Comparison of ENCODE assay signal across 5 fruit fly cellular contexts in the genomic region with DNA sequence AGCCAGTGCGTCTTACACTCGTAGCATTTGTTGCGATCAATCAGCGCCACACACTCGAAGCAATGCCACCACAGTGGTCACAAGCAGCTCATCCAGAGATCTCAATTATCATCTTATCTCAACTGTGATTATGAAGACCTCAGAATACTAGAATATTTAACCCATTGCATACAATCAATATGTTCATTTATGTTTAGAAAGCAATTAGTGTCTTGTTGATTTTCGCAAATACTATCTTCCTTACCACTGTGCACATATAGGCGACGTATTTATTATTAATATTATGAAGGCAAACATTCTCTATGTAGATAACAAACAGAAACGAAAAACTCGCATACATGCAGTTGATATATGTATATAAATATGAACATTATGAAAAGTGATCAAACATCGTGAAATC.
TF ChIP-seq lines count a peak whose summit lies in the region.

No protein-coding gene starts in this region.

- no peak for TF ChIP-seq CTCF in whole organism, embryonic (GFP tag; optimal IDR thresholded peaks at IDR 0.05; lab: Kevin White, UChicago)

TF ChIP-seq in whole organism, adult, 20 proteins besides CTCF, POLR2A, EP300 and RAD21 (continues in another document):
- TF ChIP-seq Mnt (GFP tag; optimal IDR thresholded peaks at IDR 0.05; lab: Kevin White, UChicago) = peak; percentile 15
- no peak for TF ChIP-seq kay (GFP tag; lab: Kevin White, UChicago; ENCODE audit: borderline replicate concordance)
- peak; percentile 55 for TF ChIP-seq CG7045 (GFP tag; optimal IDR thresholded peaks at IDR 0.05; lab: Kevin White, UChicago)
- peak; percentile 63 for TF ChIP-seq CG11617 (GFP tag; optimal IDR thresholded peaks at IDR 0.05; lab: Kevin White, UChicago)
- TF ChIP-seq toe (GFP tag; optimal IDR thresholded peaks at IDR 0.05; lab: Kevin White, UChicago) = peak; percentile 7
- TF ChIP-seq cic (GFP tag; optimal IDR thresholded peaks at IDR 0.05; lab: Kevin White, UChicago) = peak; percentile 29
- no peak for TF ChIP-seq Crg-1 (GFP tag; optimal IDR thresholded peaks at IDR 0.05; lab: Kevin White, UChicago)
- no peak for TF ChIP-seq bab1 (GFP tag; optimal IDR thresholded peaks at IDR 0.05; lab: Kevin White, UChicago)
- peak; percentile 79 for TF ChIP-seq CG12768 (GFP tag; optimal IDR thresholded peaks at IDR 0.05; lab: Kevin White, UChicago)
- no peak for TF ChIP-seq CG5204 (GFP tag; optimal IDR thresholded peaks at IDR 0.05; lab: Kevin White, UChicago)
- peak; percentile 26 for TF ChIP-seq Hr96 (GFP tag; optimal IDR thresholded peaks at IDR 0.05; lab: Kevin White, UChicago)
- no peak for TF ChIP-seq cnc (optimal IDR thresholded peaks at IDR 0.05; lab: Kevin White, UChicago)
- TF ChIP-seq tj (GFP tag; optimal IDR thresholded peaks at IDR 0.05; lab: Kevin White, UChicago) = peak; percentile 33
- TF ChIP-seq pad (GFP tag; optimal IDR thresholded peaks at IDR 0.05; lab: Kevin White, UChicago) = peak; percentile 30
- TF ChIP-seq CG7101 (tag; optimal IDR thresholded peaks at IDR 0.05; lab: Kevin White, UChicago) = peak; percentile 80
- TF ChIP-seq CG1620 (GFP tag; optimal IDR thresholded peaks at IDR 0.05; lab: Kevin White, UChicago) = no peak
- peak; percentile 76 for TF ChIP-seq CG14711 (tag; optimal IDR thresholded peaks at IDR 0.05; lab: Kevin White, UChicago)

TF ChIP-seq in whole organism, embryonic, 481 proteins besides CTCF, POLR2A, EP300 and RAD21 (continues in another document):
- no peak for TF ChIP-seq vnd (GFP tag; IDR thresholded peaks at IDR 0.05; lab: Robert Waterston, UW; ENCODE audit: partially characterized antibody)
- peak; percentile 56 for TF ChIP-seq CG15269 (tag; optimal IDR thresholded peaks at IDR 0.05; lab: Kevin White, UChicago)
- peak; percentile 90 for TF ChIP-seq CG17359 (tag; optimal IDR thresholded peaks at IDR 0.05; lab: Kevin White, UChicago)
- peak; percentile 20 for TF ChIP-seq gro (GFP tag; optimal IDR thresholded peaks at IDR 0.05; lab: Kevin White, UChicago)
- no peak for TF ChIP-seq Ets65A (GFP tag; lab: Kevin White, UChicago)
- no peak for TF ChIP-seq hth (optimal IDR thresholded peaks at IDR 0.05; lab: Kevin White, UChicago)
- peak; percentile 10 for TF ChIP-seq CG15073 (GFP tag; optimal IDR thresholded peaks at IDR 0.05; lab: Kevin White, UChicago)
- no peak for TF ChIP-seq ato (GFP tag; IDR thresholded peaks at IDR 0.05; lab: Robert Waterston, UW; ENCODE audit: partially characterized antibody)
- TF ChIP-seq CG10267 (tag; optimal IDR thresholded peaks at IDR 0.05; lab: Kevin White, UChicago) = peak; percentile 65
- TF ChIP-seq sd (tag; optimal IDR thresholded peaks at IDR 0.05; lab: Kevin White, UChicago) = peak; percentile 20
- peak; percentile 50 for TF ChIP-seq CG10366 (GFP tag; IDR thresholded peaks at IDR 0.05; lab: Robert Waterston, UW)
- peak; percentile 32 for TF ChIP-seq Jarid2 (GFP tag; optimal IDR thresholded peaks at IDR 0.05; lab: Kevin White, UChicago)
- no peak for TF ChIP-seq CG3163 (GFP tag; optimal IDR thresholded peaks at IDR 0.05; lab: Kevin White, UChicago)
- no peak for TF ChIP-seq CG9797 (GFP tag; optimal IDR thresholded peaks at IDR 0.05; lab: Kevin White, UChicago)
- TF ChIP-seq TFAM (GFP tag; optimal IDR thresholded peaks at IDR 0.05; lab: Kevin White, UChicago) = peak; percentile 17
- TF ChIP-seq ap (GFP tag; IDR thresholded peaks at IDR 0.05; lab: Robert Waterston, UW) = 0 out of 2 replicates have a peak, but pooled peaks have one; percentile 21
- TF ChIP-seq dpn (GFP tag; optimal IDR thresholded peaks at IDR 0.05; lab: Kevin White, UChicago) = peak in 1 of 2 experiments; percentile 64

TF ChIP-seq in whole organism, prepupa, 60 proteins besides CTCF, POLR2A, EP300 and RAD21 (continues in another document):
- peak; percentile 71 for TF ChIP-seq CG3032 (tag; optimal IDR thresholded peaks at IDR 0.05; lab: Kevin White, UChicago)
- peak; percentile 97 for TF ChIP-seq Eip78C (GFP tag; lab: Kevin White, UChicago)
- peak; percentile 81 for TF ChIP-seq CG7368 (GFP tag; optimal IDR thresholded peaks at IDR 0.05; lab: Kevin White, UChicago)
- TF ChIP-seq CG1621 (tag; optimal IDR thresholded peaks at IDR 0.05; lab: Kevin White, UChicago) = peak; percentile 82
- TF ChIP-seq CG8632 (GFP tag; optimal IDR thresholded peaks at IDR 0.05; lab: Kevin White, UChicago) = peak; percentile 79
- TF ChIP-seq Eip93F (GFP tag; optimal IDR thresholded peaks at IDR 0.05; lab: Kevin White, UChicago) = no peak
- TF ChIP-seq CG6854 (GFP tag; optimal IDR thresholded peaks at IDR 0.05; lab: Kevin White, UChicago) = no peak
- peak; percentile 86 for TF ChIP-seq acj6 (GFP tag; optimal IDR thresholded peaks at IDR 0.05; lab: Kevin White, UChicago)
- TF ChIP-seq Sox14 (GFP tag; optimal IDR thresholded peaks at IDR 0.05; lab: Kevin White, UChicago) = peak; percentile 87
- peak; percentile 34 to 68 for TF ChIP-seq ss (GFP tag; optimal IDR thresholded peaks at IDR 0.05; lab: Kevin White, UChicago)
- no peak for TF ChIP-seq dac (GFP tag; optimal IDR thresholded peaks at IDR 0.05; lab: Kevin White, UChicago)
- TF ChIP-seq CG6163 (GFP tag; IDR thresholded peaks at IDR 0.05; lab: Robert Waterston, UW) = peak; percentile 87
- TF ChIP-seq fd85E (GFP tag; optimal IDR thresholded peaks at IDR 0.05; lab: Kevin White, UChicago) = peak; percentile 20
- peak; percentile 36 for TF ChIP-seq CG16779 (tag; optimal IDR thresholded peaks at IDR 0.05; lab: Kevin White, UChicago)
- TF ChIP-seq CG11294 (GFP tag; IDR thresholded peaks at IDR 0.05; lab: Robert Waterston, UW) = peak; percentile 84
- TF ChIP-seq CG6792 (GFP tag; optimal IDR thresholded peaks at IDR 0.05; lab: Kevin White, UChicago) = peak; percentile 79
- peak; percentile 90 for TF ChIP-seq pdm3 (GFP tag; optimal IDR thresholded peaks at IDR 0.05; lab: Kevin White, UChicago)
- peak; percentile 77 for TF ChIP-seq Sox102F (GFP tag; optimal IDR thresholded peaks at IDR 0.05; lab: Kevin White, UChicago)
- TF ChIP-seq CG15336 (GFP tag; IDR thresholded peaks at IDR 0.05; lab: Robert Waterston, UW) = peak; percentile 88

TF ChIP-seq in whole organism, pupa, 21 proteins besides CTCF, POLR2A, EP300 and RAD21 (continues in another document):
- peak; percentile 69 for TF ChIP-seq gl (tag; optimal IDR thresholded peaks at IDR 0.05; lab: Kevin White, UChicago)
- peak; percentile 49; the same call in 1 of the 2 replicates for TF ChIP-seq CG10348 (GFP tag; IDR thresholded peaks at IDR 0.05; lab: Robert Waterston, UW)
- peak; percentile 89 for TF ChIP-seq fd96Ca (GFP tag; IDR thresholded peaks at IDR 0.05; lab: Robert Waterston, UW)
- TF ChIP-seq CG15710 (tag; optimal IDR thresholded peaks at IDR 0.05; lab: Kevin White, UChicago) = peak; percentile 75
- peak; percentile 78 for TF ChIP-seq CG14655 (GFP tag; optimal IDR thresholded peaks at IDR 0.05; lab: Kevin White, UChicago)
- peak; percentile 95 for TF ChIP-seq CG4496 (GFP tag; IDR thresholded peaks at IDR 0.05; lab: Robert Waterston, UW)
- peak; percentile 83 for TF ChIP-seq CG8159 (tag; optimal IDR thresholded peaks at IDR 0.05; lab: Kevin White, UChicago)
- TF ChIP-seq CG17806 (tag; optimal IDR thresholded peaks at IDR 0.05; lab: Kevin White, UChicago) = peak; percentile 83
- TF ChIP-seq Ets98B (GFP tag; IDR thresholded peaks at IDR 0.05; lab: Robert Waterston, UW) = peak; percentile 94
- TF ChIP-seq Pif1A (GFP tag; optimal IDR thresholded peaks at IDR 0.05; lab: Kevin White, UChicago) = peak; percentile 76
- peak; percentile 79 for TF ChIP-seq Pif1B (GFP tag; optimal IDR thresholded peaks at IDR 0.05; lab: Kevin White, UChicago)
- peak; percentile 75 for TF ChIP-seq CG9948 (tag; optimal IDR thresholded peaks at IDR 0.05; lab: Kevin White, UChicago)
- peak; percentile 87 for TF ChIP-seq CG12605 (GFP tag; IDR thresholded peaks at IDR 0.05; lab: Robert Waterston, UW)
- peak; percentile 90 for TF ChIP-seq CG32121 (GFP tag; IDR thresholded peaks at IDR 0.05; lab: Robert Waterston, UW)
- peak; percentile 20 for TF ChIP-seq Snoo (tag; optimal IDR thresholded peaks at IDR 0.05; lab: Kevin White, UChicago)
- TF ChIP-seq CG13204 (GFP tag; optimal IDR thresholded peaks at IDR 0.05; lab: Kevin White, UChicago) = no peak
- peak; percentile 48 for TF ChIP-seq EcR (GFP tag; optimal IDR thresholded peaks at IDR 0.05; lab: Kevin White, UChicago)
- TF ChIP-seq CG8301 (tag; optimal IDR thresholded peaks at IDR 0.05; lab: Kevin White, UChicago) = peak; percentile 78
- peak; percentile 76 for TF ChIP-seq rn (GFP tag; IDR thresholded peaks at IDR 0.05; lab: Robert Waterston, UW)
- no peak for TF ChIP-seq D1 (tag; optimal IDR thresholded peaks at IDR 0.05; lab: Kevin White, UChicago)

TF ChIP-seq in whole organism, wandering third instar larva, 38 proteins besides CTCF, POLR2A, EP300 and RAD21 (continues in another document):
- TF ChIP-seq br (GFP tag; optimal IDR thresholded peaks at IDR 0.05; lab: Kevin White, UChicago) (peak; percentile 79), jim (GFP tag; optimal IDR thresholded peaks at IDR 0.05; lab: Kevin White, UChicago) (no peak), HLH106 (tag; optimal IDR thresholded peaks at IDR 0.05; lab: Kevin White, UChicago) (peak; percentile 61), dmrt93B (GFP tag; optimal IDR thresholded peaks at IDR 0.05; lab: Kevin White, UChicago) (peak; percentile 15), psq (GFP tag; optimal IDR thresholded peaks at IDR 0.05; lab: Kevin White, UChicago) (peak; percentile 72), fru (GFP tag; optimal IDR thresholded peaks at IDR 0.05; lab: Kevin White, UChicago) (peak; percentile 80), Jra (GFP tag; optimal IDR thresholded peaks at IDR 0.05; lab: Kevin White, UChicago) (peak; percentile 68), Abd-B (GFP tag; optimal IDR thresholded peaks at IDR 0.05; lab: Kevin White, UChicago) (no peak), Dif (GFP tag; optimal IDR thresholded peaks at IDR 0.05; lab: Kevin White, UChicago; ENCODE audit: partially characterized antibody) (no peak), brk (GFP tag; optimal IDR thresholded peaks at IDR 0.05; lab: Kevin White, UChicago) (peak; percentile 85), foxo (GFP tag; optimal IDR thresholded peaks at IDR 0.05; lab: Kevin White, UChicago) (peak in 1 of 2 experiments; percentile 85), dsf (GFP tag; optimal IDR thresholded peaks at IDR 0.05; lab: Kevin White, UChicago; ENCODE audit: borderline replicate concordance) (no peak), Hr83 (GFP tag; optimal IDR thresholded peaks at IDR 0.05; lab: Kevin White, UChicago; ENCODE audit: poor library complexity, severe bottlenecking) (no peak), pan (optimal IDR thresholded peaks at IDR 0.05; lab: Kevin White, UChicago) (no peak), Hnf4 (GFP tag; optimal IDR thresholded peaks at IDR 0.05; lab: Kevin White, UChicago) (peak; percentile 77), Myc (optimal IDR thresholded peaks at IDR 0.05; lab: Kevin White, UChicago) (no peak), CrebA (GFP tag; optimal IDR thresholded peaks at IDR 0.05; lab: Kevin White, UChicago; ENCODE audit: borderline replicate concordance) (no peak), OdsH (GFP tag; optimal IDR thresholded peaks at IDR 0.05; lab: Kevin White, UChicago) (peak; percentile 92), Mio (GFP tag; optimal IDR thresholded peaks at IDR 0.05; lab: Kevin White, UChicago) (peak; percentile 63), Hr78 (GFP tag; optimal IDR thresholded peaks at IDR 0.05; lab: Kevin White, UChicago) (no peak), dl (GFP tag; optimal IDR thresholded peaks at IDR 0.05; lab: Kevin White, UChicago; ENCODE audit: insufficient read depth in 1 of 2, partially characterized antibody in 2 of 2) (no peak)
